Worm (Caenorhabditis elegans) whole organism, mixed stage, embryonic: ENCODE measurements around the gene pll-1.

ENCODE experiments used
- ceh-39 ChIP-seq: fragments of 150-350 bp; optimal IDR thresholded peaks from 2 replicates; lab custom pipeline; 2014; ENCODE audit warnings: missing biosample characterization, missing genetic modification characterization
- ceh-43 ChIP-seq: fragments of 200-800 bp; sonication (Bioruptor generic); optimal IDR thresholded peaks from 2 replicates; lab custom pipeline; 2018; ENCODE audit warnings: mild to moderate bottlenecking, missing genetic modification characterization, moderate library complexity, missing compliant biosample characterization
- lsy-2 ChIP-seq: fragments of 150-350 bp; optimal IDR thresholded peaks from 2 replicates; lab custom pipeline; 2014; ENCODE audit warnings: missing biosample characterization, missing genetic modification characterization
- mab-5 ChIP-seq: fragments of 150-350 bp; optimal IDR thresholded peaks from 2 replicates; lab custom pipeline; 2014; ENCODE audit warnings: missing biosample characterization, missing genetic modification characterization
- mls-2 ChIP-seq: sonication (generic microtip); optimal IDR thresholded peaks from 2 replicates; lab custom pipeline; 2016; ENCODE audit warnings: mild to moderate bottlenecking, missing genetic modification characterization, moderate library complexity, missing compliant biosample characterization
- nhr-237 ChIP-seq: fragments of 150-350 bp; optimal IDR thresholded peaks from 2 replicates; lab custom pipeline; 2014; ENCODE audit warnings: missing biosample characterization, missing genetic modification characterization
- nhr-76 ChIP-seq: sonication (generic microtip); optimal IDR thresholded peaks from 2 replicates; lab custom pipeline; 2017; ENCODE audit warnings: missing biosample characterization, missing genetic modification characterization
- pha-4 ChIP-seq: fragments of 150-350 bp; optimal IDR thresholded peaks from 2 replicates; lab custom pipeline; 2018; ENCODE audit warnings: missing biosample characterization, missing genetic modification reagents, missing genetic modification characterization
- sptf-1 ChIP-seq: sonication (generic microtip); optimal IDR thresholded peaks from 2 replicates; lab custom pipeline; 2017; ENCODE audit warnings: mild to moderate bottlenecking, missing genetic modification characterization, moderate library complexity, missing compliant biosample characterization

DNA sequence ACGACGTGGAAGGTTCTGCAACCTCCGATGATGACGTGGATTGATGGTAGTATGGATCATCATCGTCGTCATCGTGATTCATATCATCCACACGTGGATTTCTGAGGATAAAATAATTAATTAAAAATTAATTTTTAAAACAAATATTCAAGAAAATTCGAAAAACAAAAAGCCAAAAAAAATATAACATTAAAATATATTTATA is 22.7 kb upstream of the pll-1 start, which contains the start of gene Y50D7A.8:
- TF ChIP-seq mab-5 (tag; lab: Kevin White, UChicago) (no peak), pha-4 (tag; lab: Kevin White, UChicago) (no peak), ceh-39 (tag; lab: Kevin White, UChicago) (no peak), nhr-76 (no peak), lsy-2 (tag; lab: Kevin White, UChicago) (no peak), nhr-237 (no peak), mls-2 (tag; lab: Kevin White, UChicago) (no peak), ceh-43 (GFP tag; lab: Kevin White, UChicago) (no peak), sptf-1 (tag; lab: Kevin White, UChicago) (no peak)
